Fruit fly (Drosophila melanogaster) S2 (cell line): Measurements from ENCODE around the gene kibra.

ENCODE experiments used
- CG8478 ChIP-seq: fragments of >200 bp; optimal IDR thresholded peaks from 2 replicates; lab custom pipeline; 2018
- CTCF ChIP-seq, 2 experiments: fragments of >200 bp; optimal IDR thresholded peaks; 2 replicates each; lab custom pipeline; 2018

kibra gene

DNA sequence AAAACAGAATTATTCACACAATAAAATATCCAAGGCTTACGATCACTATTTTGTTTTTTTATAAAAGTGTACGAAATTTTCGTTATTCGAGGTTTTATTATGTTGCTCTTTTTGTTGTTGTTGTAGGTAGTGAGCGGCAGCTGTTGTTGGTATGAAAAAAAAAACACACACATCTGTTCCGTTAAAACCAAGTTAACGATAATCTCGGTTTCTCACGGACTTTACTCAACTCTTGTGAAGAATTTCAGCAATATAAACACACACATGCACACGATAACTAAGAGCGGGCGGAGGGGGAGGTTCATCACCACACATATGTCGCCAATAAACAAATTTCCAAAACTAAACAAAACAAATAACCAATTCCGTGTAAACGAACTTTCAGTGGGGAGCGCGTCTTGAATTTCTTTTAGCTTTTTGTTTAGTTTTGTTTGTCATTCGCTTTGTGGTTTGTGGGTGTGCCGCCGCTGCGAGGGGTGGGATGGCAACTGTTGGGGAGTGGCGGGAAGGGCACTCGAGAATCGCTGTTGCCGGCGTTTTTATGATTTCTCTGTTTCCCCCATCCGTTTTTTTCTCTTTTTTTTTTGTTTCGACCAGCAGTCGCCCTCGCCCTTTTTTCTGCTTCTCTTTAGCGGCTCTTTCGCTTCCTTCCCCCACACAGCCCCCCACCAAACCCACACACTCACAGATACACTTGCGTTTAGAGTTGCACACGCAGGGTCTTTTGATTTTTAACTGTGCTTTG, 69.7 kb downstream of the kibra start:
- no peak for TF ChIP-seq CTCF (optimal IDR thresholded peaks at IDR 0.05; lab: Kevin White, UChicago)
- TF ChIP-seq CG8478 (lab: Kevin White, UChicago) = no peak

DNA sequence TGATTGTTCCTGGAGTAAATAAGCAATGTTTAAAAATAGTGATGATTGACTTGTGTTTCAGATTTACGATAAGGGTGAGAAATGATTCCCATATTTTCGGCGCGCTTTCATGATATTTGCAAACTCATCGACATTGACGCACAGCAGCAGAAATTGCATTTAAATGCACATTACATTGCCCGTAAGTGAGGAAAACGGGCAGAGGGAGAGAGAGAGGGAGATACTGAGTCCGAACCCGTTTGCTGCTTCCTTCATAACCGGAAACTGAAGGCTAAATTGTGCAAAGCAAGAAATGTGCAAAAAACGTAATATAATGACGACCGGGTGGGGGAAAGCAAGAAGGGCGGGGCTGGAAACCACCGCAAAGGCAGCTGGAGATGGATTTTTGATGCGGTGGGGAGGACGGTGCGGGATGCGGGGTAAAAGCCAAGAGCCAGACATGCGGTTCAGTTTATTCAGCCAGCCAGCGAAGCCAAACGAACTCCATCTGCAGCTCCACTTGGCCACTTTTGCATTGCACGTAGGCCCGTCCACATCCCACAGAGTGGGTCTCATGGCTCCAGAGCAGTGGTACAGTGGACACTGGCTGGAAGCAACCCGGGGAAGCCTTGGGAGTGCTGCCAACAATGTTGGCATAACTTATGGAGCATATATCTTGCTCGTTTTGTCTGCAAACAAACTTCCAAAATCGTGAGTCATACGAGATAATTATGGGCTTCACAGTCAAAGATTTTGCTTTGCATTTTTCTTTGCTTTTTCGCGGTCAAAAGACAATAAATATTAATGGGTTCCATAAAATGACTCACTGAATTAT, 70.8 kb downstream of the kibra start:
- TF ChIP-seq CG8478 (lab: Kevin White, UChicago) = no peak
- TF ChIP-seq CTCF (optimal IDR thresholded peaks at IDR 0.05; lab: Kevin White, UChicago) = no peak

DNA sequence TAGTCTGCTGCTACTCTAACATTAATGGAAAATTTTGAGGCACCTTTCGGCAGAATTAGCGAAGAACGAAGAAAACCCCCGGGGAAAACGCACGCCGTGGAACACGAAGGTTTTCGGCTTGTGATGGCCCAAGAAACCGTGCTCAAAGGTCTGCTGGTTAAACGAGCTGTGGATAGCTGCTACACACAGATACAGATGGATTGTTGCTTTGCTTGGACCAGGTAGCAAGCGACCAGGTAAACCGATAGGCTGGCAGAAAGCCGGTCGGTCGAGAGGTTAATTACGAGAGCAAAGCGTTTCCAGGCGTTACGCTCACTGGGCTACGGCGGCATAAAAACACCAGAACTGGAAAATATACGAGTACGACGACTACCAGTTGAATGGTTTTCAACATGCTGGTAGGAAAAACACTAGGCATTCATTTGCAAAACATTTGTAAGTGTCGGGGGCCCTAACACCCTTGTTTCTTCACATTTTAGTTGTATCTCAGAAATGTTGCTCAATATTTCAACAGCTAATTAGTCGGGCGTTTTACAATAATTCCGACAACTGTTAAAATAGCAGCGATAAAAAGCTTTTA, 71.7 kb downstream of the kibra start:
- TF ChIP-seq CTCF (optimal IDR thresholded peaks at IDR 0.05; lab: Kevin White, UChicago) (no peak), CG8478 (lab: Kevin White, UChicago) (no peak)

DNA sequence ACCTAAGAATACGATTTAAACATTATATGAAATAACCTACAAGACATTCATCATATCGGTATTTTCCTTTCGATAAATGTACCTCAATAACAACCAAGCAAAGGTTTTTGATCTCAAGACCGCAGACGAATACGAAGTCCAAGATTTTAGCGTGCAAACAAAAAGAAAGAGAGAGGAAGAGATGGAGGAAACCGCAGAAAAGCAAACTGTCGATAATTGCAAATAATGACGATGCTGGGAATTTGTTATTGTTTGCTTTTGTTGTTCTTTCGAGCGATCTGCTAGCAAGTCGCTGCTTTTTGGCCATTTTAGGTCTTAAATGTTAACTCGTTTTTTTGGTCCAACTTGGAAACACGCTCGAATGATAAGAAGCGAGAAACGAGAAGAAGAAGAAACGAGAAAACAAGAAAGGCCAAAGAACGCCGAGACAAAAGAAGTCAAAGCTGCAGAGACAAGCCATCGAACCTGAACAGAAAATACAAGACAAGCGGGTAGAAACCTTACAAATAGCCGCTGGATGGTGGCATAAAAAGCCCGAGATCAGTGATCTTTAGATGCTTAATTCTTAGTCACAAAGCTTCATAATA, 72.9 kb downstream of the kibra start:
- TF ChIP-seq CG8478 (lab: Kevin White, UChicago) = no peak
- TF ChIP-seq CTCF (optimal IDR thresholded peaks at IDR 0.05; lab: Kevin White, UChicago) = no peak

DNA sequence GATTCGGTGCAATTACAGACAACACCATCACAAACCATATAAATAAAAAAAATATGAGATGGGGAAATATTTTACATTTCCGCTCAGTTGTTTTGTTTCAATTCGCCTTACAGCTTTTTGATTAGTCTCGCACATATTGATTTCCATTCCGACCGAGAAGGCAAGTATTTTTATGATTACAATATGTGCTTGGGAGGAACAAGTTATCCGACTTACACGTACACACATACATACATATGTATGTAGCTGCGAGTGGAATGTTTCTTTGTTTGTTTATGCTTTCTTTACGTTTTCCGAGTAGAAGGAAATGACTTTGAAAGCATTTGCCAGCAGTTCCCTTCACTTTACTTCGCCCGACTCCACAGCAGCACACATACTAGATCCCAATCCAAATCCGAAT, 73.7 kb downstream of the kibra start:
- no peak for TF ChIP-seq CTCF (optimal IDR thresholded peaks at IDR 0.05; lab: Kevin White, UChicago)
- no peak for TF ChIP-seq CG8478 (lab: Kevin White, UChicago)

DNA sequence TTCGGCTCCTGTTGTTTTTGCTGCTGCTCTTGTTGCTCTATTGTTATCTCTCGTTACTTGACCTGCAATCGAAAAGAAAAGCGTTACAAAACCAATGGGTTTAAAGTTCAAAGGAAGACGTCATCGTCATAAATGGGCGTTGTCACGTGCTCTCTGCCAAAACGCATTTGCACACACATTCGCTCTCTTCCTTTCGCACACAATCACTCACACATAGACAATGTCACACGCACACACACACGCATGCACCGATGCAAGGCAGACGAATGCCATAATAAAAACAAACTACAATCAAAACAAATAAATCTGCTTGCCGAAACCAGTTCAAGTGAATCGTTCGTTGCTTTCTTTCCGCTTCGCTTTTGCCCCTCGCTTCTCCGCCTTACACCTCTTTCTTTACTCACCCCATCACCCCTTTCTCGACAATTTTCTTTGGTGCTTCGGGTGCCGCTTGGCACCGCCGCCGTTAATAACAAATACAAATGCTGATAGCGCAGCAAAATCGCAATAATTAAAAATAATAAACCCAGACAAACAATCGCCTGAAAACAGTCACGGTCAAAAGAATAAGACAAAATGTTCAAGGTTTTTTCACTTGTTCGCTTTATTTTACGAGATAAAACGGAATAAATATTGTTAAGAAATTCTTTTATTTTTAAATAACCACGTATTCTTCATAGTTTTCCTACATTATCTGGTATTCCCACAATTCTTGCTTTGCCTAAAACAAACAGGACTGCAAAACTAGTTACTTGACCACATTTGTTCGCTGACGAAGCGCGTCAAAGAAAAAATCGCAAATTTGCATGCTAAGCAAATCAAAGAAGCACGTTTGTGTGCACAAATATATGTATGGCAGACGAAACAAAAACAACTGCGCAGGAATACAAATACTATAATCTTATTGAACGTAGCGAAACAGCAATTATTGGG, 74.5 kb downstream of the kibra start:
- no peak for TF ChIP-seq CG8478 (lab: Kevin White, UChicago)
- no peak for TF ChIP-seq CTCF (optimal IDR thresholded peaks at IDR 0.05; lab: Kevin White, UChicago)
